Worm (Caenorhabditis elegans): ENCODE data around the gene F20C5.5.

- TF ChIP-seq K02D7.2 (tag; optimal IDR thresholded peaks at IDR 0.05) (no peak), sox-4 (tag; optimal IDR thresholded peaks at IDR 0.05) (no peak), pag-3 (tag; optimal IDR thresholded peaks at IDR 0.05; ENCODE audit: borderline replicate concordance) (no peak), unc-3 (GFP tag; conservative IDR thresholded peaks at IDR 0.05) (no peak), unc-3 (tag; optimal IDR thresholded peaks at IDR 0.05) (no peak), lim-6 (tag; optimal IDR thresholded peaks at IDR 0.05) (no peak), ama-1 (optimal IDR thresholded peaks at IDR 0.05) (no peak), ztf-16 (tag; optimal IDR thresholded peaks at IDR 0.05) (no peak), ceh-45 (GFP tag; IDR thresholded peaks at IDR 0.05) (no peak), ceh-34 (tag; optimal IDR thresholded peaks at IDR 0.05) (no peak), ceh-9 (tag; optimal IDR thresholded peaks at IDR 0.05) (no peak), unc-86 (tag; optimal IDR thresholded peaks at IDR 0.05) (no peak), odd-2 (tag; optimal IDR thresholded peaks at IDR 0.05) (no peak), tbx-2 (tag; optimal IDR thresholded peaks at IDR 0.05) (no peak), che-1 (tag; optimal IDR thresholded peaks at IDR 0.05) (no peak)
Measured at ce11 chrIV:8817639-8818038, 48.2 kb upstream of the F20C5.5 start, which contains the start of gene T28C6.10.

All from whole organism, late embryonic.